Worm (Caenorhabditis elegans) whole organism, mixed stage, embryonic: Measurements from ENCODE around the gene ppm-1.D.

Source experiments
- M03D4.4 ChIP-seq: sonication (generic microtip); optimal IDR thresholded peaks from 2 replicates; lab custom pipeline; 2017; ENCODE audit warnings: mild to moderate bottlenecking, missing genetic modification characterization, missing compliant biosample characterization
- bed-3 ChIP-seq: fragments of 200-800 bp; sonication (Bioruptor generic); optimal IDR thresholded peaks from 3 replicates; lab custom pipeline; 2018; ENCODE audit warnings: mild to moderate bottlenecking, missing genetic modification characterization, moderate library complexity, missing compliant biosample characterization
- blmp-1 ChIP-seq: fragments of 150-350 bp; optimal IDR thresholded peaks from 2 replicates; lab custom pipeline; 2014; ENCODE audit warnings: missing biosample characterization, missing genetic modification characterization
- ceh-39 ChIP-seq: fragments of 150-350 bp; optimal IDR thresholded peaks from 2 replicates; lab custom pipeline; 2014; ENCODE audit warnings: missing biosample characterization, missing genetic modification characterization
- ceh-83 ChIP-seq: fragments of 200-800 bp; sonication (Bioruptor generic); optimal IDR thresholded peaks from 2 replicates; lab custom pipeline; 2018; ENCODE audit warnings: mild to moderate bottlenecking, missing genetic modification characterization, missing compliant biosample characterization
- ces-1 ChIP-seq: fragments of 150-350 bp; optimal IDR thresholded peaks from 2 replicates; lab custom pipeline; 2014; ENCODE audit warnings: missing biosample characterization, missing genetic modification reagents, missing genetic modification characterization
- cnd-1 ChIP-seq: fragments of 200-800 bp; sonication (Bioruptor generic); optimal IDR thresholded peaks from 2 replicates; lab custom pipeline; 2018; ENCODE audit warnings: mild to moderate bottlenecking, missing genetic modification characterization, missing compliant biosample characterization
- elt-1 ChIP-seq: sonication (generic microtip); optimal IDR thresholded peaks from 2 replicates; lab custom pipeline; 2017; ENCODE audit warnings: missing genetic modification characterization, mild to moderate bottlenecking, missing compliant biosample characterization, antibody characterized with exemption, moderate library complexity, borderline replicate concordance; ENCODE audit not compliant: insufficient read depth
- elt-3 ChIP-seq: fragments of 150-350 bp; optimal IDR thresholded peaks from 2 replicates; lab custom pipeline; 2014; ENCODE audit warnings: missing biosample characterization, missing genetic modification characterization
- flh-1 ChIP-seq: fragments of 200-800 bp; sonication (Bioruptor generic); optimal IDR thresholded peaks from 2 replicates; lab custom pipeline; 2018; ENCODE audit warnings: mild to moderate bottlenecking, missing genetic modification characterization, moderate library complexity, missing compliant biosample characterization
- ham-2 ChIP-seq: fragments of 200-800 bp; sonication (Bioruptor generic); optimal IDR thresholded peaks from 2 replicates; lab custom pipeline; 2018; ENCODE audit warnings: mild to moderate bottlenecking, missing genetic modification characterization, missing compliant biosample characterization
- hlh-1 ChIP-seq: fragments of 150-350 bp; optimal IDR thresholded peaks from 2 replicates; lab custom pipeline; 2014; ENCODE audit warnings: missing biosample characterization, missing genetic modification reagents, missing genetic modification characterization
- lin-13 ChIP-seq: fragments of 150-350 bp; optimal IDR thresholded peaks from 2 replicates; lab custom pipeline; 2014; ENCODE audit warnings: missing biosample characterization, missing genetic modification characterization
- lin-32 ChIP-seq: fragments of 200-800 bp; sonication (Bioruptor generic); optimal IDR thresholded peaks from 2 replicates; lab custom pipeline; 2018; ENCODE audit warnings: mild to moderate bottlenecking, missing genetic modification characterization, missing compliant biosample characterization
- lsy-2 ChIP-seq: fragments of 150-350 bp; optimal IDR thresholded peaks from 2 replicates; lab custom pipeline; 2014; ENCODE audit warnings: missing biosample characterization, missing genetic modification characterization
- mab-5 ChIP-seq: fragments of 150-350 bp; optimal IDR thresholded peaks from 2 replicates; lab custom pipeline; 2014; ENCODE audit warnings: missing biosample characterization, missing genetic modification characterization
- mep-1 ChIP-seq: fragments of 150-350 bp; optimal IDR thresholded peaks from 2 replicates; lab custom pipeline; 2017; ENCODE audit warnings: missing biosample characterization, missing genetic modification reagents, missing genetic modification characterization, inconsistent platforms
- mls-2 ChIP-seq: sonication (generic microtip); optimal IDR thresholded peaks from 2 replicates; lab custom pipeline; 2016; ENCODE audit warnings: mild to moderate bottlenecking, missing genetic modification characterization, moderate library complexity, missing compliant biosample characterization
- nhr-12 ChIP-seq: fragments of 150-350 bp; optimal IDR thresholded peaks from 2 replicates; lab custom pipeline; 2014; ENCODE audit warnings: missing biosample characterization, missing genetic modification characterization
- nhr-237 ChIP-seq: fragments of 150-350 bp; optimal IDR thresholded peaks from 2 replicates; lab custom pipeline; 2014; ENCODE audit warnings: missing biosample characterization, missing genetic modification characterization
- pha-4 ChIP-seq: fragments of 150-350 bp; optimal IDR thresholded peaks from 2 replicates; lab custom pipeline; 2018; ENCODE audit warnings: missing biosample characterization, missing genetic modification reagents, missing genetic modification characterization
- sem-2 ChIP-seq: fragments of 200-800 bp; sonication (Bioruptor generic); optimal IDR thresholded peaks from 2 replicates; lab custom pipeline; 2018; ENCODE audit warnings: mild to moderate bottlenecking, missing genetic modification characterization, missing compliant biosample characterization
- snpc-4 ChIP-seq: fragments of 150-350 bp; optimal IDR thresholded peaks from 2 replicates; lab custom pipeline; 2014; ENCODE audit warnings: missing biosample characterization, missing genetic modification characterization
- sptf-1 ChIP-seq: sonication (generic microtip); optimal IDR thresholded peaks from 2 replicates; lab custom pipeline; 2017; ENCODE audit warnings: mild to moderate bottlenecking, missing genetic modification characterization, moderate library complexity, missing compliant biosample characterization
- tbx-8 ChIP-seq: fragments of 200-800 bp; sonication (Bioruptor generic); optimal IDR thresholded peaks from 2 replicates; lab custom pipeline; 2018; ENCODE audit warnings: mild to moderate bottlenecking, missing genetic modification characterization, moderate library complexity, missing compliant biosample characterization
- unc-120 ChIP-seq: sonication (generic microtip); optimal IDR thresholded peaks from 2 replicates; lab custom pipeline; 2017; ENCODE audit warnings: missing genetic modification characterization, missing compliant biosample characterization; ENCODE audit not compliant: poor library complexity, severe bottlenecking
- unc-62 ChIP-seq: fragments of 150-350 bp; optimal IDR thresholded peaks from 2 replicates; lab custom pipeline; 2014; ENCODE audit warnings: missing biosample characterization, missing genetic modification reagents, missing genetic modification characterization
- zip-8 ChIP-seq: fragments of 150-350 bp; optimal IDR thresholded peaks from 2 replicates; lab custom pipeline; 2014; ENCODE audit warnings: missing biosample characterization, missing genetic modification characterization
- ztf-11 ChIP-seq: fragments of 150-350 bp; optimal IDR thresholded peaks from 2 replicates; lab custom pipeline; 2014; ENCODE audit warnings: missing biosample characterization, missing genetic modification characterization

The ppm-1.D gene

ce11 chrIII:2349956-2350355 lies 18.6 kb downstream of the ppm-1.D start:
- TF ChIP-seq cnd-1 (tag; lab: Kevin White, UChicago) (no peak), M03D4.4 (tag; lab: Kevin White, UChicago) (no peak), lin-13 (tag; lab: Kevin White, UChicago) (no peak), ham-2 (GFP tag; lab: Kevin White, UChicago) (no peak), sem-2 (GFP tag; lab: Kevin White, UChicago) (no peak), unc-62 (no peak)

DNA sequence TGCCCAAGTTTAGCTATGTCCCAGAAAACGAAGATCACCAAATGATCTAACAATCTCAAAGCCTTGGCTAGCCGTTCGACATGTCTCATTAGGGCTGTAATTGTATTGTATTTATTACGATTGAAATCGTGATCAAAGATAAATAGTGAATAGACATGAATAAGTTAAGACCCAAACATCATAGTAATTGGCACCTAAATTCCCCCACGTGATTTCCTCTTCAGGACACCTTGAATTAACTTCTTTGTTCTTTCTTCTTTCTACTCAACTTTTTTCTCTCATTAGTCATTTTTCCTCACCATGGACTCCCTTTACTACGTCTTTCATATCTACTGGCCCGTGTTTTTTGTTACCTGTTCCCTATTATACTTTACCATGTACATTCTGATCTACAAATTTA lies 31.3 kb downstream of the ppm-1.D start, which contains the start of gene srd-69:
Gene srd-69, plus strand, starts transcription at position 301 of the 400 bp plus-strand sequence.
- no peak for TF ChIP-seq unc-62
- TF ChIP-seq tbx-8 = no peak
- no peak for TF ChIP-seq ceh-39 (tag; lab: Kevin White, UChicago)
- TF ChIP-seq flh-1 (GFP tag; lab: Kevin White, UChicago) = no peak
- TF ChIP-seq nhr-237 (tag; lab: Kevin White, UChicago) = no peak
- TF ChIP-seq mls-2 (tag; lab: Kevin White, UChicago) = no peak

DNA sequence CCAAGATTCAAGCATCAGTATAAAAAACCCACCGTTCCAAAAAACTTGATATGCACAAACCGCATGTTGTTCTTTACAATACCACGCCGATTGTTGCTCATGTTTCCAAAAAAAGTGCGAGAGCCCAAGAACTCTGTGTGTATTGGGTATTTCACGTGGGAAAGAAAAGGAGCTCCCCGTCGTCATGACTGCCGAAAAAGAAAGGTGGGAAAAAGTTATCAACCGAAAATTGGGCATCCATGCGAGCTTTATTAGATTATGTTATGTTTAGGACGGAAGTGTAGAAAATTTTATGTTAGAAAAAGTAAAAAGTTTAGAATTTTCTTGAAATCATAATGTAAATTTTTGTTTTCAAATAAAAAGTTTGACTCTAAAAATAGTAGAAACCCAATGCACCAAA lies 37.1 kb downstream of the ppm-1.D start, which contains the start of gene H04J21.4:
Gene H04J21.4, minus strand, starts transcription at position 101 of the 400 bp plus-strand sequence.
- TF ChIP-seq unc-62 (no peak), nhr-237 (tag; lab: Kevin White, UChicago) (no peak), ceh-39 (tag; lab: Kevin White, UChicago) (no peak), M03D4.4 (tag; lab: Kevin White, UChicago) (no peak), snpc-4 (no peak), elt-1 (no peak), ztf-11 (tag; lab: Kevin White, UChicago) (no peak), sptf-1 (tag; lab: Kevin White, UChicago) (no peak)

ce11 chrIII:2371864-2372263 lies 40.5 kb downstream of the ppm-1.D start, which contains the start of gene H04J21.1:
TSS of gene H04J21.1 (minus strand) at chrIII:2371964.
- TF ChIP-seq unc-62 (no peak), snpc-4 (no peak)

DNA sequence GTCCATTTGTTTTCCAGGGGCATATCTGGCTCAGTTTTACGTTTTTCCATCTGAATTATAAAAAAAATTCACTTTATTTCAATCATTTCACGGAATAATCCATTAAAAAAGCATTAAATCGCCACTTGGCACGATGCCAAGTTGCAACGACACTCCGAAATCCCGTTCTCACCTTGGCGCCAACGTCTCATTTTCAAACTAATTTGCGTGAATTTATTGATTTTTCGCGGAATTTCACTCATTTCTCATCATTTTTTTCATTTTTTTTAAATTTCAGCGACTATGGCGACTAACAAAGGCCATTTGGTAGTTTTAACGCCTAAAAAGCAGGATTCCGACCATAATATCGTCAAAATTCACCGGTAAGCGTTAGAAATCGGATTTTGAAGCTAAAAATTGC lies 44.5 kb downstream of the ppm-1.D start, which contains the start of gene H14E04.2:
Gene H14E04.2, plus strand, starts transcription at position 276 of the 400 bp plus-strand sequence.
- no peak for TF ChIP-seq ceh-83 (GFP tag; lab: Kevin White, UChicago)
- TF ChIP-seq ztf-11 (tag; lab: Kevin White, UChicago) = no peak
- TF ChIP-seq ces-1 (GFP tag; lab: Kevin White, UChicago) = peak; percentile 72
- peak; percentile 85 for TF ChIP-seq pha-4 (tag; lab: Kevin White, UChicago)
- TF ChIP-seq lin-13 (tag; lab: Kevin White, UChicago) = peak; percentile 75
- no peak for TF ChIP-seq lin-32 (GFP tag; lab: Kevin White, UChicago)
- no peak for TF ChIP-seq M03D4.4 (tag; lab: Kevin White, UChicago)
- TF ChIP-seq sptf-1 (tag; lab: Kevin White, UChicago) = no peak
- no peak for TF ChIP-seq bed-3 (GFP tag; lab: Kevin White, UChicago)
- no peak for TF ChIP-seq nhr-237 (tag; lab: Kevin White, UChicago)
- peak; percentile 81 for TF ChIP-seq mep-1 (tag; lab: Kevin White, UChicago)
- TF ChIP-seq lsy-2 (tag; lab: Kevin White, UChicago) = peak; percentile 24
- TF ChIP-seq unc-62 = no peak
- TF ChIP-seq tbx-8 = no peak
- TF ChIP-seq elt-3 (tag; lab: Kevin White, UChicago) = no peak
- no peak for TF ChIP-seq cnd-1 (tag; lab: Kevin White, UChicago)
- peak; percentile 19 for TF ChIP-seq hlh-1
- no peak for TF ChIP-seq nhr-12 (tag; lab: Kevin White, UChicago)
- no peak for TF ChIP-seq snpc-4
- no peak for TF ChIP-seq blmp-1 (tag; lab: Kevin White, UChicago)
- TF ChIP-seq mab-5 (tag; lab: Kevin White, UChicago) = no peak
- TF ChIP-seq ham-2 (GFP tag; lab: Kevin White, UChicago) = no peak
- TF ChIP-seq unc-120 (tag; lab: Kevin White, UChicago) = no peak
- TF ChIP-seq zip-8 = no peak

- no peak for TF ChIP-seq hlh-1
- TF ChIP-seq nhr-12 (tag; lab: Kevin White, UChicago) = no peak
- TF ChIP-seq lin-13 (tag; lab: Kevin White, UChicago) = no peak
- no peak for TF ChIP-seq unc-62
- TF ChIP-seq elt-1 = no peak
- TF ChIP-seq lsy-2 (tag; lab: Kevin White, UChicago) = no peak
These were observed 53.0 kb downstream of the ppm-1.D start for ce11 chrIII:2384364-2384763.
